Worm (Caenorhabditis elegans) whole organism, early embryonic: ENCODE data around the gene F40C5.1.

Experiments
- B0310.2 ChIP-seq: sonication (generic microtip); optimal IDR thresholded peaks from 2 replicates; lab custom pipeline; 2016; ENCODE audit warnings: mild to moderate bottlenecking, missing genetic modification characterization, missing compliant biosample characterization
- aly-1 ChIP-seq: sonication (generic microtip); optimal IDR thresholded peaks from 2 replicates; lab custom pipeline; 2016; ENCODE audit warnings: missing genetic modification characterization, missing compliant biosample characterization
- ama-1 ChIP-seq: fragments of 150-350 bp; optimal IDR thresholded peaks from 2 replicates; lab custom pipeline; 2014
- ceh-13 ChIP-seq: fragments of 200-800 bp; sonication (Bioruptor generic); optimal IDR thresholded peaks from 2 replicates; lab custom pipeline; 2018; ENCODE audit warnings: mild to moderate bottlenecking, missing genetic modification characterization, missing compliant biosample characterization
- ets-7 ChIP-seq: sonication (generic microtip); optimal IDR thresholded peaks from 2 replicates; lab custom pipeline; 2016; ENCODE audit warnings: missing genotype, missing genetic modification characterization, missing compliant biosample characterization
- flt-1 ChIP-seq: fragments of 200-800 bp; sonication (Bioruptor generic); IDR thresholded peaks from 2 replicates; pipeline ENCODE4 v1.3.6; 2022; ENCODE audit warnings: missing genetic modification characterization, missing compliant biosample characterization
- hmbx-1 ChIP-seq: sonication (generic microtip); optimal IDR thresholded peaks from 2 replicates; lab custom pipeline; 2016; ENCODE audit warnings: mild to moderate bottlenecking, missing genetic modification characterization, missing compliant biosample characterization
- hmg-4 ChIP-seq: fragments of 200-800 bp; sonication (Bioruptor generic); optimal IDR thresholded peaks from 2 replicates; lab custom pipeline; 2018; ENCODE audit warnings: mild to moderate bottlenecking, missing genetic modification characterization, missing compliant biosample characterization
- pes-1 ChIP-seq: fragments of 200-800 bp; sonication (Bioruptor generic); IDR thresholded peaks from 2 replicates; pipeline ENCODE4 v1.3.6; 2022; ENCODE audit warnings: missing genetic modification reagents, missing genetic modification characterization, missing compliant biosample characterization
- scrt-1 ChIP-seq: fragments of 200-800 bp; sonication (Bioruptor generic); IDR thresholded peaks from 2 replicates; pipeline ENCODE4 v1.3.6; 2022; ENCODE audit warnings: missing genetic modification characterization, missing compliant biosample characterization
- sea-1 ChIP-seq: fragments of 200-800 bp; sonication (Bioruptor generic); conservative IDR thresholded peaks from 2 replicates; pipeline ENCODE4 v1.3.6; 2022; ENCODE audit warnings: missing genetic modification characterization, missing compliant biosample characterization
- tbx-11 ChIP-seq: fragments of 200-800 bp; sonication (Bioruptor generic); IDR thresholded peaks from 2 replicates; pipeline ENCODE4 v1.3.6; 2022; ENCODE audit warnings: missing genetic modification characterization, missing compliant biosample characterization
- tbx-37 ChIP-seq: fragments of 200-800 bp; sonication (Bioruptor generic); conservative IDR thresholded peaks from 2 replicates; pipeline ENCODE4 v1.3.6; 2022; ENCODE audit warnings: missing genetic modification reagents, missing genetic modification characterization, missing compliant biosample characterization
- tra-4 ChIP-seq: sonication (generic microtip); optimal IDR thresholded peaks from 2 replicates; lab custom pipeline; 2017; ENCODE audit warnings: missing genetic modification characterization, missing compliant biosample characterization

ce11 chrV:3552740-3553469 is 19.6 kb upstream of the F40C5.1 start, which contains the start of gene T24A6.20:
- TF ChIP-seq scrt-1 (no peak), ceh-13 (no peak), tbx-37 (GFP tag; lab: Robert Waterston, UW) (no peak), tra-4 (tag; lab: Kevin White, UChicago) (no peak), aly-1 (tag; lab: Kevin White, UChicago) (no peak), ama-1 (lab: Kevin White, UChicago) (no peak), tbx-11 (GFP tag; lab: Robert Waterston, UW) (no peak), B0310.2 (tag; lab: Kevin White, UChicago) (no peak), sea-1 (GFP tag; lab: Robert Waterston, UW) (no peak), flt-1 (GFP tag; lab: Robert Waterston, UW) (no peak), hmg-4 (GFP tag; lab: Kevin White, UChicago) (no peak), pes-1 (GFP tag; lab: Robert Waterston, UW) (no peak), ets-7 (tag; lab: Kevin White, UChicago) (no peak), hmbx-1 (tag; lab: Kevin White, UChicago) (no peak)
